Worm (Caenorhabditis elegans): Measurements from ENCODE around the gene grd-6.

grd-6 gene

ce11 chrV:9181669-9182250 lies 39.9 kb upstream of the grd-6 start, which contains the start of gene ptr-1:
Gene ptr-1, minus strand, starts transcription at chrV:9181719.
- TF ChIP-seq ham-2 (GFP tag; optimal IDR thresholded peaks at IDR 0.05) (peak; percentile 13), ceh-39 (tag; optimal IDR thresholded peaks at IDR 0.05) (no peak), blmp-1 (tag; optimal IDR thresholded peaks at IDR 0.05) (peak; percentile 32)

- TF ChIP-seq nhr-28 (tag; optimal IDR thresholded peaks at IDR 0.05) (no peak), nhr-237 (tag; optimal IDR thresholded peaks at IDR 0.05) (no peak), sem-2 (GFP tag; optimal IDR thresholded peaks at IDR 0.05) (no peak), hlh-1 (tag; optimal IDR thresholded peaks at IDR 0.05) (no peak), unc-120 (tag; optimal IDR thresholded peaks at IDR 0.05; ENCODE audit: poor library complexity, severe bottlenecking) (no peak), ces-1 (GFP tag; optimal IDR thresholded peaks at IDR 0.05) (peak; percentile 78), nhr-12 (tag; optimal IDR thresholded peaks at IDR 0.05) (no peak)
Measured at ce11 chrV:9183718-9184441, 37.8 kb upstream of the grd-6 start.

- TF ChIP-seq mep-1 (tag; optimal IDR thresholded peaks at IDR 0.05): no peak
- TF ChIP-seq ceh-43 (GFP tag; optimal IDR thresholded peaks at IDR 0.05): no peak
- TF ChIP-seq nhr-76 (tag; optimal IDR thresholded peaks at IDR 0.05): no peak
- TF ChIP-seq hlh-1 (tag; optimal IDR thresholded peaks at IDR 0.05): no peak
Measured at ce11 chrV:9186028-9186427, 35.6 kb upstream of the grd-6 start.

- no peak for TF ChIP-seq tbx-8 (GFP tag; optimal IDR thresholded peaks at IDR 0.05)
- TF ChIP-seq lin-13 (tag; optimal IDR thresholded peaks at IDR 0.05): no peak
- TF ChIP-seq sem-2 (GFP tag; optimal IDR thresholded peaks at IDR 0.05): no peak
- TF ChIP-seq nhr-28 (tag; optimal IDR thresholded peaks at IDR 0.05): no peak
- TF ChIP-seq unc-62 (GFP tag; optimal IDR thresholded peaks at IDR 0.05): no peak
- TF ChIP-seq lsy-2 (tag; optimal IDR thresholded peaks at IDR 0.05): no peak
- TF ChIP-seq lin-32 (GFP tag; optimal IDR thresholded peaks at IDR 0.05): no peak
- TF ChIP-seq M03D4.4 (tag; optimal IDR thresholded peaks at IDR 0.05): no peak
- no peak for TF ChIP-seq hlh-1 (tag; optimal IDR thresholded peaks at IDR 0.05)
- no peak for TF ChIP-seq mls-2 (tag; optimal IDR thresholded peaks at IDR 0.05)
- TF ChIP-seq snpc-4 (tag; optimal IDR thresholded peaks at IDR 0.05): no peak
- TF ChIP-seq elt-3 (tag; optimal IDR thresholded peaks at IDR 0.05): no peak
- no peak for TF ChIP-seq mep-1 (tag; optimal IDR thresholded peaks at IDR 0.05)
- no peak for TF ChIP-seq elt-1 (tag; optimal IDR thresholded peaks at IDR 0.05; ENCODE audit: borderline replicate concordance, insufficient read depth)
- TF ChIP-seq unc-39 (tag; optimal IDR thresholded peaks at IDR 0.05): no peak
- TF ChIP-seq bed-3 (GFP tag; optimal IDR thresholded peaks at IDR 0.05): no peak
- TF ChIP-seq ham-2 (GFP tag; optimal IDR thresholded peaks at IDR 0.05): no peak
Measured at ce11 chrV:9191406-9191805, 30.3 kb upstream of the grd-6 start, which contains the start of gene sphr-1. Gene sphr-1, plus strand, starts transcription at chrV:9191610.

ce11 chrV:9194055-9194454 lies 27.6 kb upstream of the grd-6 start:
- TF ChIP-seq ces-1 (GFP tag; optimal IDR thresholded peaks at IDR 0.05): peak; percentile 87
- TF ChIP-seq sptf-1 (tag; optimal IDR thresholded peaks at IDR 0.05): no peak

- TF ChIP-seq cnd-1 (tag; optimal IDR thresholded peaks at IDR 0.05) (no peak), nhr-12 (tag; optimal IDR thresholded peaks at IDR 0.05) (no peak), elt-1 (tag; optimal IDR thresholded peaks at IDR 0.05; ENCODE audit: borderline replicate concordance, insufficient read depth) (no peak), pha-4 (tag; optimal IDR thresholded peaks at IDR 0.05) (no peak), sem-2 (GFP tag; optimal IDR thresholded peaks at IDR 0.05) (no peak), unc-39 (tag; optimal IDR thresholded peaks at IDR 0.05) (no peak), lin-13 (tag; optimal IDR thresholded peaks at IDR 0.05) (no peak), drap-1 (GFP tag; optimal IDR thresholded peaks at IDR 0.05) (no peak), nhr-28 (tag; optimal IDR thresholded peaks at IDR 0.05) (no peak), ces-1 (GFP tag; optimal IDR thresholded peaks at IDR 0.05) (no peak), nhr-76 (tag; optimal IDR thresholded peaks at IDR 0.05) (no peak)
Measured at ce11 chrV:9197121-9197520, 24.5 kb upstream of the grd-6 start, which contains the start of gene C24B5.4. Gene C24B5.4, minus strand, starts transcription at chrV:9197326.

Measured in whole organism, mixed stage, embryonic.